Fruit fly (Drosophila melanogaster) whole organism, embryonic: ENCODE results near the gene Ccz1.

Experiments used
- CG10267 ChIP-seq: fragments of 200-800 bp; sonication (Bioruptor generic); optimal IDR thresholded peaks from 2 replicates; lab custom pipeline; 2018; ENCODE audit warnings: missing biosample characterization, mild to moderate bottlenecking, missing genetic modification characterization, moderate library complexity
- CG10979 ChIP-seq: fragments of 200-800 bp; sonication (Bioruptor generic); optimal IDR thresholded peaks from 2 replicates; lab custom pipeline; 2018; ENCODE audit warnings: missing biosample characterization, mild to moderate bottlenecking, missing genetic modification characterization, moderate library complexity
- CG11504 ChIP-seq: fragments of 200-800 bp; sonication (Bioruptor generic); optimal IDR thresholded peaks from 3 replicates; lab custom pipeline; 2019; ENCODE audit warnings: missing biosample characterization, mild to moderate bottlenecking, missing genetic modification characterization, moderate library complexity
- CG11560 ChIP-seq: fragments of 200-800 bp; sonication (Bioruptor generic); IDR thresholded peaks from 3 replicates; pipeline ENCODE4 v1.3.6; 2022; ENCODE audit warnings: missing biosample characterization, missing genetic modification characterization
- CG12299 ChIP-seq: fragments of 200-800 bp; sonication (Bioruptor generic); optimal IDR thresholded peaks from 2 replicates; lab custom pipeline; 2018; ENCODE audit warnings: missing biosample characterization, mild to moderate bottlenecking, missing genetic modification characterization
- CG15696 ChIP-seq: fragments of 200-800 bp; sonication (Bioruptor generic); optimal IDR thresholded peaks from 2 replicates; lab custom pipeline; 2019; ENCODE audit warnings: missing biosample characterization, mild to moderate bottlenecking, missing genetic modification characterization, moderate library complexity
- CG16815 ChIP-seq: fragments of 200-800 bp; sonication (Bioruptor generic); optimal IDR thresholded peaks from 3 replicates; lab custom pipeline; 2017; ENCODE audit warnings: missing biosample characterization, mild to moderate bottlenecking, missing genetic modification characterization
- CG16863 ChIP-seq: fragments of 200-800 bp; sonication (Bioruptor generic); optimal IDR thresholded peaks from 3 replicates; lab custom pipeline; 2016; ENCODE audit warnings: missing biosample characterization, missing genetic modification characterization
- CG17361 ChIP-seq: fragments of 200-800 bp; sonication (Bioruptor generic); IDR thresholded peaks from 3 replicates; pipeline ENCODE4 v1.3.6; 2022; ENCODE audit warnings: missing biosample characterization, missing genetic modification characterization
- CG18011 ChIP-seq: fragments of 200-800 bp; sonication (Bioruptor generic); optimal IDR thresholded peaks from 2 replicates; lab custom pipeline; 2017; ENCODE audit warnings: missing biosample characterization, missing genetic modification characterization, mild to moderate bottlenecking, moderate library complexity, missing genotype
- CG18599 ChIP-seq: fragments of 200-800 bp; sonication (Bioruptor generic); optimal IDR thresholded peaks from 3 replicates; lab custom pipeline; 2017; ENCODE audit warnings: missing biosample characterization, missing genetic modification characterization, mild to moderate bottlenecking, moderate library complexity, missing genetic modification reagents
- CG18619 ChIP-seq: fragments of 200-800 bp; sonication (Bioruptor generic); optimal IDR thresholded peaks from 3 replicates; lab custom pipeline; 2017; ENCODE audit warnings: missing biosample characterization, mild to moderate bottlenecking, missing genetic modification characterization
- CG2116 ChIP-seq: fragments of 200-800 bp; sonication (Bioruptor generic); optimal IDR thresholded peaks from 3 replicates; lab custom pipeline; 2018; ENCODE audit warnings: missing biosample characterization, mild to moderate bottlenecking, missing genetic modification characterization
- CG32767 ChIP-seq: fragments of 200-800 bp; sonication (Bioruptor generic); IDR thresholded peaks from 2 replicates; pipeline ENCODE4 v1.3.6; 2022; ENCODE audit warnings: missing biosample characterization, missing genetic modification characterization
- CG4282 ChIP-seq: fragments of 200-800 bp; sonication (Bioruptor generic); optimal IDR thresholded peaks from 2 replicates; lab custom pipeline; 2016; ENCODE audit warnings: missing biosample characterization, missing genetic modification characterization
- CG4820 ChIP-seq: fragments of 200-800 bp; sonication (Bioruptor generic); optimal IDR thresholded peaks from 3 replicates; lab custom pipeline; 2016; ENCODE audit warnings: missing biosample characterization, missing genetic modification characterization
- CG6689 ChIP-seq: fragments of 200-800 bp; sonication (Bioruptor generic); IDR thresholded peaks from 2 replicates; pipeline ENCODE4 v1.3.6; 2022; ENCODE audit warnings: missing biosample characterization, missing genetic modification characterization
- CG8944 ChIP-seq: fragments of 200-800 bp; sonication (Bioruptor generic); optimal IDR thresholded peaks from 3 replicates; lab custom pipeline; 2016; ENCODE audit warnings: missing biosample characterization, missing genetic modification characterization
- CG9215 ChIP-seq: fragments of 200-800 bp; sonication (Bioruptor generic); IDR thresholded peaks from 2 replicates; pipeline ENCODE4 v1.3.6; 2022; ENCODE audit warnings: missing biosample characterization, missing genetic modification characterization
- CG9876 ChIP-seq: fragments of 200-800 bp; sonication (Bioruptor generic); optimal IDR thresholded peaks from 2 replicates; lab custom pipeline; 2016; ENCODE audit warnings: missing biosample characterization, missing genetic modification characterization
- D19B ChIP-seq: fragments of 200-800 bp; sonication (Bioruptor generic); optimal IDR thresholded peaks from 2 replicates; lab custom pipeline; 2017; ENCODE audit warnings: missing biosample characterization, mild to moderate bottlenecking, missing genetic modification characterization
- E2f2 ChIP-seq: fragments of 200-800 bp; sonication (Bioruptor generic); IDR thresholded peaks from 2 replicates; pipeline ENCODE4 v1.3.6; 2022; ENCODE audit warnings: missing biosample characterization, missing genetic modification characterization
- Hmx ChIP-seq: fragments of 200-800 bp; sonication (Bioruptor generic); optimal IDR thresholded peaks from 2 replicates; lab custom pipeline; 2016; ENCODE audit warnings: missing biosample characterization, missing genetic modification characterization
- Hr3 ChIP-seq: fragments of 200-800 bp; sonication (Bioruptor generic); optimal IDR thresholded peaks from 3 replicates; lab custom pipeline; 2016; ENCODE audit warnings: missing biosample characterization, missing genetic modification characterization
- Hsf ChIP-seq: fragments of 200-800 bp; sonication (Bioruptor generic); optimal IDR thresholded peaks from 3 replicates; lab custom pipeline; 2016; ENCODE audit warnings: missing biosample characterization, missing genetic modification characterization
- MTF-1 ChIP-seq: fragments of 200-800 bp; sonication (Bioruptor generic); optimal IDR thresholded peaks from 2 replicates; lab custom pipeline; 2018; ENCODE audit warnings: missing biosample characterization, mild to moderate bottlenecking, missing genetic modification characterization, borderline replicate concordance
- Mrtf ChIP-seq: fragments of 200-800 bp; sonication (Bioruptor generic); IDR thresholded peaks from 3 replicates; pipeline ENCODE4 v1.3.6; 2022; ENCODE audit warnings: missing biosample characterization, missing genetic modification characterization
- Rfx ChIP-seq: fragments of 200-800 bp; sonication (Bioruptor generic); IDR thresholded peaks from 2 replicates; pipeline ENCODE4 v1.3.6; 2022; ENCODE audit warnings: missing biosample characterization, missing genetic modification characterization
- Sox102F ChIP-seq: fragments of 200-800 bp; sonication (Bioruptor generic); optimal IDR thresholded peaks from 2 replicates; lab custom pipeline; 2018; ENCODE audit warnings: missing biosample characterization, mild to moderate bottlenecking, missing genetic modification characterization, moderate library complexity
- abd-A ChIP-seq: fragments of 200-800 bp; sonication (Bioruptor generic); optimal IDR thresholded peaks from 3 replicates; lab custom pipeline; 2019; ENCODE audit warnings: missing biosample characterization, mild to moderate bottlenecking, missing genetic modification characterization, moderate library complexity
- az2 ChIP-seq: fragments of 200-800 bp; sonication (Bioruptor generic); optimal IDR thresholded peaks from 3 replicates; lab custom pipeline; 2016; ENCODE audit warnings: missing biosample characterization, missing genetic modification characterization
- bsh ChIP-seq, 2 experiments: fragments of 200-800 bp; sonication (Bioruptor generic); optimal IDR thresholded peaks; 2 replicates each; lab custom pipeline; 2017 to 2018; ENCODE audit warnings: mild to moderate bottlenecking in 2 of 2, missing biosample characterization in 2 of 2, missing genetic modification characterization in 2 of 2, moderate library complexity in 1 of 2
- chif ChIP-seq, 2 experiments: fragments of 200-800 bp; sonication (Bioruptor generic); optimal IDR thresholded peaks; 3 replicates each; lab custom pipeline; 2016; ENCODE audit warnings: missing biosample characterization in 2 of 2, missing genetic modification characterization in 2 of 2
- dan ChIP-seq: fragments of 200-800 bp; sonication (Bioruptor generic); IDR thresholded peaks from 2 replicates; pipeline ENCODE4 v1.3.6; 2022; ENCODE audit warnings: missing biosample characterization, missing genetic modification characterization
- fd96Cb ChIP-seq: fragments of 200-800 bp; sonication (Bioruptor generic); optimal IDR thresholded peaks from 2 replicates; lab custom pipeline; 2018; ENCODE audit warnings: missing biosample characterization, mild to moderate bottlenecking, missing genetic modification characterization, moderate library complexity
- fu2 ChIP-seq: fragments of 200-800 bp; sonication (Bioruptor generic); optimal IDR thresholded peaks from 2 replicates; lab custom pipeline; 2016; ENCODE audit warnings: missing biosample characterization, missing genetic modification characterization
- hkb ChIP-seq, 2 experiments: fragments of 200-800 bp in 1 of 2; fragments of >200 bp in 1 of 2; sonication (Bioruptor generic) in 1 of 2; IDR thresholded peaks in 1 of 2; optimal IDR thresholded peaks in 1 of 2; 2 replicates each; pipeline versions ENCODE4 v1.3.6 to Lab custom; 2017 to 2022; ENCODE audit warnings: missing biosample characterization in 1 of 2, missing genetic modification characterization in 1 of 2
- jing ChIP-seq: fragments of 200-800 bp; sonication (Bioruptor generic); optimal IDR thresholded peaks from 2 replicates; lab custom pipeline; 2018; ENCODE audit warnings: missing biosample characterization, mild to moderate bottlenecking, missing genetic modification characterization
- lbe ChIP-seq: fragments of 200-800 bp; sonication (Bioruptor generic); optimal IDR thresholded peaks from 2 replicates; lab custom pipeline; 2016; ENCODE audit warnings: missing biosample characterization, mild to moderate bottlenecking, missing genetic modification characterization
- p53 ChIP-seq: fragments of 200-800 bp; sonication (Bioruptor generic); optimal IDR thresholded peaks from 2 replicates; lab custom pipeline; 2016; ENCODE audit warnings: missing biosample characterization, missing genetic modification characterization
- prd ChIP-seq, 3 experiments: fragments of >200 bp in 2 of 3; fragments of 200-800 bp in 1 of 3; sonication (Bioruptor generic) in 1 of 3; optimal IDR thresholded peaks in 2 of 3; IDR thresholded peaks in 1 of 3; 2 replicates in 2 of 3; 3 replicates in 1 of 3; pipeline versions ENCODE4 v1.3.6 to Lab custom; 2017 to 2022; ENCODE audit warnings: missing biosample characterization in 1 of 3, missing genetic modification characterization in 1 of 3
- ranshi ChIP-seq: fragments of 200-800 bp; sonication (Bioruptor generic); IDR thresholded peaks from 2 replicates; pipeline ENCODE4 v1.3.6; 2022; ENCODE audit warnings: missing biosample characterization, missing genetic modification characterization
- scrt ChIP-seq: fragments of 200-800 bp; sonication (Bioruptor generic); optimal IDR thresholded peaks from 2 replicates; lab custom pipeline; 2018; ENCODE audit warnings: missing biosample characterization, mild to moderate bottlenecking, missing genetic modification characterization, moderate library complexity
- seq ChIP-seq: fragments of 200-800 bp; sonication (Bioruptor generic); IDR thresholded peaks from 2 replicates; pipeline ENCODE4 v1.3.6; 2022; ENCODE audit warnings: missing biosample characterization, missing genetic modification characterization
- sisA ChIP-seq: fragments of 200-800 bp; sonication (Bioruptor generic); IDR thresholded peaks from 2 replicates; pipeline ENCODE4 v1.3.6; 2022; ENCODE audit warnings: missing biosample characterization, missing genetic modification characterization
- slbo ChIP-seq: fragments of 200-800 bp; sonication (Bioruptor generic); IDR thresholded peaks from 2 replicates; pipeline ENCODE4 v1.3.6; 2022; ENCODE audit warnings: missing biosample characterization, missing genetic modification characterization
- tgo ChIP-seq: fragments of 200-800 bp; sonication (Bioruptor generic); IDR thresholded peaks from 3 replicates; pipeline ENCODE4 v1.3.6; 2022; ENCODE audit warnings: missing biosample characterization, missing genetic modification characterization
- ttk ChIP-seq: fragments of 200-800 bp; sonication (Bioruptor generic); IDR thresholded peaks from 2 replicates; pipeline ENCODE4 v2.1.2; 2022; ENCODE audit warnings: missing biosample characterization, missing genetic modification characterization
- vvl ChIP-seq: fragments of 200-800 bp; sonication (Bioruptor generic); IDR thresholded peaks from 2 replicates; pipeline ENCODE4 v1.3.6; 2022; ENCODE audit warnings: missing biosample characterization, missing genetic modification characterization
- wek ChIP-seq: fragments of 200-800 bp; sonication (Bioruptor generic); optimal IDR thresholded peaks from 3 replicates; lab custom pipeline; 2018; ENCODE audit warnings: missing biosample characterization, mild to moderate bottlenecking, missing genetic modification characterization, moderate library complexity

Ccz1 gene

dm6 chr3L:3851847-3852246 lies 47.1 kb downstream of the Ccz1 start:
- TF ChIP-seq hkb (optimal IDR thresholded peaks at IDR 0.05; lab: Kevin White, UChicago) = no peak
- TF ChIP-seq hkb (GFP tag; IDR thresholded peaks at IDR 0.05; lab: Robert Waterston, UW) = 0 out of 2 replicates have a peak, but pooled peaks have one; percentile 9
- TF ChIP-seq CG6689 = peak; percentile 24; the same call in 1 of the 2 replicates
- peak; percentile 57 for TF ChIP-seq Sox102F (GFP tag; lab: Kevin White, UChicago)
- TF ChIP-seq Hr3 = peak; percentile 22
- no peak for TF ChIP-seq CG12299
- TF ChIP-seq fd96Cb = peak; percentile 32
- TF ChIP-seq jing (GFP tag; lab: Kevin White, UChicago) = peak; percentile 4
- no peak for TF ChIP-seq abd-A (tag; lab: Kevin White, UChicago)
- TF ChIP-seq CG11504 (tag; lab: Kevin White, UChicago) = peak; percentile 45
- no peak for TF ChIP-seq MTF-1
- peak; percentile 48 for TF ChIP-seq CG10267 (tag; lab: Kevin White, UChicago)
- TF ChIP-seq lbe (GFP tag; lab: Kevin White, UChicago) = no peak
- TF ChIP-seq ttk = no peak
- TF ChIP-seq fu2 (GFP tag; lab: Kevin White, UChicago) = no peak
- TF ChIP-seq ranshi (GFP tag; lab: Robert Waterston, UW) = no peak
- peak; percentile 42 for TF ChIP-seq CG8944 (GFP tag; lab: Kevin White, UChicago)
- peak; percentile 48; the same call in 1 of the 3 replicates for TF ChIP-seq CG17361
- no peak for TF ChIP-seq Hmx (GFP tag; lab: Kevin White, UChicago)
- peak; percentile 59 for TF ChIP-seq vvl (GFP tag; lab: Robert Waterston, UW)
- TF ChIP-seq E2f2 (GFP tag; lab: Robert Waterston, UW) = no peak
- TF ChIP-seq CG15696 = no peak
- TF ChIP-seq Rfx (GFP tag; lab: Robert Waterston, UW) = peak; percentile 37; the same call in 1 of the 2 replicates
- TF ChIP-seq bsh (GFP tag; optimal IDR thresholded peaks at IDR 0.05; lab: Kevin White, UChicago) = peak in 1 of 2 experiments; percentile 76
- no peak for TF ChIP-seq D19B (GFP tag; lab: Kevin White, UChicago)
- TF ChIP-seq CG16815 = peak; percentile 6
- TF ChIP-seq Hsf (GFP tag; lab: Kevin White, UChicago) = peak; percentile 12
- no peak for TF ChIP-seq CG18599
- TF ChIP-seq CG32767 (GFP tag; lab: Robert Waterston, UW) = no peak
- TF ChIP-seq CG10979 = peak; percentile 64
- no peak for TF ChIP-seq tgo (GFP tag; lab: Robert Waterston, UW)
- peak in 1 of 2 experiments; percentile 45 for TF ChIP-seq chif (GFP tag; optimal IDR thresholded peaks at IDR 0.05; lab: Kevin White, UChicago)
- no peak for TF ChIP-seq CG18619 (GFP tag; lab: Kevin White, UChicago)
- peak; percentile 45; the same call in 1 of the 2 replicates for TF ChIP-seq sisA (GFP tag; lab: Robert Waterston, UW)
- no peak for TF ChIP-seq scrt
- TF ChIP-seq CG2116 (GFP tag; lab: Kevin White, UChicago) = no peak
- TF ChIP-seq dan = no peak
- no peak for TF ChIP-seq seq (GFP tag; lab: Robert Waterston, UW)
- peak; percentile 74 for TF ChIP-seq slbo (GFP tag; lab: Robert Waterston, UW)
- peak; percentile 42 for TF ChIP-seq az2
- no peak for TF ChIP-seq CG9215 (GFP tag; lab: Robert Waterston, UW)
- TF ChIP-seq prd (optimal IDR thresholded peaks at IDR 0.05; lab: Kevin White, UChicago) = no peak
- TF ChIP-seq prd (GFP tag; IDR thresholded peaks at IDR 0.05; lab: Robert Waterston, UW) = peak; percentile 34; the same call in 1 of the 3 replicates
- TF ChIP-seq CG11560 (tag; lab: Robert Waterston, UW) = no peak
- TF ChIP-seq wek (GFP tag; lab: Kevin White, UChicago) = no peak
- no peak for TF ChIP-seq CG9876 (GFP tag; lab: Kevin White, UChicago)
- TF ChIP-seq CG16863 (GFP tag; lab: Kevin White, UChicago) = no peak
- TF ChIP-seq CG18011 (GFP tag; lab: Kevin White, UChicago) = no peak
- TF ChIP-seq CG4820 (GFP tag; lab: Kevin White, UChicago) = peak; percentile 34
- TF ChIP-seq Mrtf = no peak
- TF ChIP-seq p53 (GFP tag; lab: Kevin White, UChicago) = peak; percentile 20
- no peak for TF ChIP-seq CG4282 (GFP tag; lab: Kevin White, UChicago)
